Worm (Caenorhabditis elegans) whole organism, L2 larva: ENCODE measurements around the gene rde-1.

Experiments used
- aly-2 ChIP-seq: fragments of 150-350 bp; optimal IDR thresholded peaks from 2 replicates; lab custom pipeline; 2014; ENCODE audit warnings: missing biosample characterization, missing genetic modification characterization
- ama-1 ChIP-seq: fragments of 150-350 bp; optimal IDR thresholded peaks from 2 replicates; lab custom pipeline; 2018; ENCODE audit warnings: inconsistent platforms
- ceh-16 ChIP-seq: fragments of 150-350 bp; optimal IDR thresholded peaks from 2 replicates; lab custom pipeline; 2014; ENCODE audit warnings: missing biosample characterization, missing genetic modification characterization
- ceh-82 ChIP-seq: fragments of 150-350 bp; optimal IDR thresholded peaks from 2 replicates; lab custom pipeline; 2014; ENCODE audit warnings: missing biosample characterization, missing genetic modification characterization
- egl-27 ChIP-seq: sonication (generic microtip); optimal IDR thresholded peaks from 3 replicates; lab custom pipeline; 2017; ENCODE audit warnings: missing biosample characterization, missing genetic modification reagents, missing genetic modification characterization
- nhr-10 ChIP-seq: sonication (generic microtip); optimal IDR thresholded peaks from 2 replicates; lab custom pipeline; 2017; ENCODE audit warnings: missing biosample characterization, missing genetic modification characterization
- nhr-12 ChIP-seq: fragments of 150-350 bp; optimal IDR thresholded peaks from 2 replicates; lab custom pipeline; 2014; ENCODE audit warnings: missing biosample characterization, missing genetic modification characterization
- nhr-6 ChIP-seq: fragments of 150-350 bp; optimal IDR thresholded peaks from 2 replicates; lab custom pipeline; 2014; ENCODE audit warnings: missing biosample characterization, missing genetic modification characterization
- unc-62 ChIP-seq: fragments of 150-350 bp; optimal IDR thresholded peaks from 2 replicates; lab custom pipeline; 2014; ENCODE audit warnings: missing biosample characterization, missing genetic modification reagents, missing genetic modification characterization
- ztf-11 ChIP-seq: sonication (generic microtip); optimal IDR thresholded peaks from 2 replicates; lab custom pipeline; 2017; ENCODE audit warnings: missing biosample characterization, missing genetic modification characterization

ce11 chrV:9948840-9949239 lies 42.6 kb downstream of the rde-1 start, which contains the start of gene nlp-58:
- TF ChIP-seq nhr-10 (tag; lab: Kevin White, UChicago) (no peak), ztf-11 (no peak), unc-62 (GFP tag; lab: Kevin White, UChicago) (no peak), ceh-16 (tag; lab: Kevin White, UChicago) (no peak), ama-1 (lab: Kevin White, UChicago) (no peak), ceh-82 (tag; lab: Kevin White, UChicago) (no peak), aly-2 (tag; lab: Kevin White, UChicago) (no peak), nhr-6 (tag; lab: Kevin White, UChicago) (no peak), nhr-12 (tag; lab: Kevin White, UChicago) (no peak), egl-27 (tag; lab: Kevin White, UChicago) (no peak)
